Fruit fly (Drosophila melanogaster) whole organism, pupa: ENCODE results near the gene FoxP.

ENCODE experiments used
- CG10348 ChIP-seq: fragments of 200-800 bp; sonication (Bioruptor generic); IDR thresholded peaks from 2 replicates; pipeline ENCODE4 v1.3.6; 2022; ENCODE audit warnings: missing biosample characterization, missing genetic modification characterization
- CG12605 ChIP-seq: fragments of 200-800 bp; sonication (Bioruptor generic); IDR thresholded peaks from 2 replicates; pipeline ENCODE4 v1.3.6; 2022; ENCODE audit warnings: missing biosample characterization, missing genetic modification characterization
- CG13204 ChIP-seq: fragments of 200-800 bp; sonication (Bioruptor generic); optimal IDR thresholded peaks from 2 replicates; lab custom pipeline; 2018; ENCODE audit warnings: missing biosample characterization, mild to moderate bottlenecking, missing genetic modification characterization, moderate library complexity
- CG14655 ChIP-seq: fragments of 200-800 bp; sonication (Bioruptor generic); optimal IDR thresholded peaks from 3 replicates; lab custom pipeline; 2017; ENCODE audit warnings: mild to moderate bottlenecking, missing biosample characterization, missing genetic modification reagents, missing genetic modification characterization
- CG15710 ChIP-seq: fragments of 200-800 bp; sonication (Bioruptor generic); optimal IDR thresholded peaks from 2 replicates; lab custom pipeline; 2018; ENCODE audit warnings: missing biosample characterization, mild to moderate bottlenecking, missing genetic modification characterization, moderate library complexity
- CG17806 ChIP-seq: fragments of 200-800 bp; sonication (Bioruptor generic); optimal IDR thresholded peaks from 2 replicates; lab custom pipeline; 2018; ENCODE audit warnings: missing biosample characterization, mild to moderate bottlenecking, missing genetic modification characterization, moderate library complexity
- CG32121 ChIP-seq: fragments of 200-800 bp; sonication (Bioruptor generic); IDR thresholded peaks from 2 replicates; pipeline ENCODE4 v1.3.6; 2022; ENCODE audit warnings: missing biosample characterization, missing genetic modification characterization
- CG34367 ChIP-seq: fragments of 200-800 bp; sonication (Bioruptor generic); optimal IDR thresholded peaks from 2 replicates; lab custom pipeline; 2018; ENCODE audit warnings: missing biosample characterization, mild to moderate bottlenecking, missing genetic modification characterization
- CG4496 ChIP-seq: fragments of 200-800 bp; sonication (Bioruptor generic); IDR thresholded peaks from 3 replicates; pipeline ENCODE4 v1.3.6; 2022; ENCODE audit warnings: missing biosample characterization, missing genetic modification characterization
- CG8159 ChIP-seq: fragments of 200-800 bp; sonication (Bioruptor generic); optimal IDR thresholded peaks from 3 replicates; lab custom pipeline; 2018; ENCODE audit warnings: missing biosample characterization, mild to moderate bottlenecking, missing genetic modification characterization, moderate library complexity
- CG8301 ChIP-seq: fragments of 200-800 bp; sonication (Bioruptor generic); optimal IDR thresholded peaks from 2 replicates; lab custom pipeline; 2018; ENCODE audit warnings: missing biosample characterization, mild to moderate bottlenecking, missing genetic modification characterization
- CG9948 ChIP-seq: fragments of 200-800 bp; sonication (Bioruptor generic); optimal IDR thresholded peaks from 2 replicates; lab custom pipeline; 2018; ENCODE audit warnings: missing biosample characterization, mild to moderate bottlenecking, missing genetic modification characterization, moderate library complexity
- D1 ChIP-seq: fragments of 200-800 bp; sonication (Bioruptor generic); optimal IDR thresholded peaks from 2 replicates; lab custom pipeline; 2018; ENCODE audit warnings: missing biosample characterization, mild to moderate bottlenecking, missing genetic modification characterization, moderate library complexity
- EcR ChIP-seq: fragments of 200-800 bp; sonication (Bioruptor generic); optimal IDR thresholded peaks from 3 replicates; lab custom pipeline; 2019; ENCODE audit warnings: missing biosample characterization, missing genetic modification characterization, mild to moderate bottlenecking, moderate library complexity, missing genetic modification reagents
- Ets98B ChIP-seq: fragments of 200-800 bp; sonication (Bioruptor generic); IDR thresholded peaks from 2 replicates; pipeline ENCODE4 v1.3.6; 2022; ENCODE audit warnings: missing biosample characterization, missing genetic modification characterization
- Pif1A ChIP-seq: fragments of 200-800 bp; sonication (Bioruptor generic); optimal IDR thresholded peaks from 3 replicates; lab custom pipeline; 2016; ENCODE audit warnings: missing biosample characterization, missing genetic modification characterization
- Pif1B ChIP-seq: fragments of 200-800 bp; sonication (Bioruptor generic); optimal IDR thresholded peaks from 3 replicates; lab custom pipeline; 2016; ENCODE audit warnings: missing biosample characterization, missing genetic modification characterization
- Snoo ChIP-seq: fragments of 200-800 bp; sonication (Bioruptor generic); optimal IDR thresholded peaks from 3 replicates; lab custom pipeline; 2017; ENCODE audit warnings: missing biosample characterization, mild to moderate bottlenecking, missing genetic modification characterization, inconsistent platforms
- fd96Ca ChIP-seq: fragments of 200-800 bp; sonication (Bioruptor generic); IDR thresholded peaks from 3 replicates; pipeline ENCODE4 v1.3.6; 2022; ENCODE audit warnings: missing biosample characterization, missing genetic modification characterization
- gl ChIP-seq: fragments of 200-800 bp; sonication (Bioruptor generic); optimal IDR thresholded peaks from 2 replicates; lab custom pipeline; 2018; ENCODE audit warnings: missing biosample characterization, mild to moderate bottlenecking, missing genetic modification characterization
- rn ChIP-seq: fragments of 200-800 bp; sonication (Bioruptor generic); IDR thresholded peaks from 2 replicates; pipeline ENCODE4 v1.3.6; 2022; ENCODE audit warnings: missing biosample characterization, missing genetic modification characterization

FoxP gene

dm6 chr3R:9730784-9731183 lies at the start of gene FoxP:
Gene FoxP (minus strand): TSS chr3R:9730872.
- TF ChIP-seq Ets98B (GFP tag; lab: Robert Waterston, UW) = no peak

DNA sequence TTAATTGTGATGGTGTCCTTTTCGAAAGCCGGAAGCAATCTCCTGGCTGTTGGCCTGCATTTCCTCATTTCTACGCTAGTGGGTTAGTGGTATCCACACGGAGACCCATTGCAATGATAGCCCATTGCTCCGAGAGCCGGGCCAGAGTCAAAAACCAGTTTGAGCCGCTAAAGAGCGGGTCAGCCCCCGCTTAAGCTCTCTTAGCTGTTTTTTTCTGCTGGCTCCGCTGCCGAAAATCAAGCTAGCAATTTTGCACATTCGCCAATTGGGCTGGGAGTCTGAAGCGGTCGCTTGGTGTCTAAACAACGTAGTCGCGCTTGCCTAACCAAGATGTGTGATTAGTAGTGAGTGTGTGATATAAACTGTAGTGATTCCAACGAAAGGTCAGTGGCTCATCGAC lies 49.1 kb upstream of the FoxP start, which contains the start of gene CG12947:
Gene CG12947 (plus strand): TSS at position 301 of the 400 bp plus-strand sequence.
- TF ChIP-seq EcR (GFP tag; lab: Kevin White, UChicago) (peak; percentile 30), CG10348 (GFP tag; lab: Robert Waterston, UW) (no peak), CG4496 (GFP tag; lab: Robert Waterston, UW) (peak; percentile 21; the same call in 1 of the 3 replicates), CG32121 (GFP tag; lab: Robert Waterston, UW) (0 out of 2 replicates have a peak, but pooled peaks have one; percentile 12), CG14655 (GFP tag; lab: Kevin White, UChicago) (no peak)
- TF ChIP-seq, all 21 proteins: peak for 3

DNA sequence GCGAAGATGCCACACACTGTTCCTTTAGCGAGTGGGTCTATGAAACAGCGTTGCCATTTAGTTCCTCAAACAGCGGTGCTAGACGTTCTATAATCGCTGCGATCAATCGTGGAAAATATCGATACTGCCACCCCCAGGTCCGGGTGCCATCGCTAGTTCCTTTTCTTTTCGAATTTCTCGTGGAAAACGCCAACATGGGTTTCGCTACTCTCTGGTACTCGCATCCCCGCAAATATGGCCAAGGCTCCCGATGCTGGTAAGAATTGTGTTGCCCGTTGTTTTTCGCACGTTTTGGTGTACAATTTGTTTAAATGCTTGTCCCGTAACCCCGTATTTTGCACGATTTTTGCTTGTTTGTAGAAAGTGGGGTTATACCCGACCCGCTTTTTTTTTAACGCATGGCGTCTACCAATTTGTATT lies 47.3 kb upstream of the FoxP start, which contains the start of gene RpS29:
Gene RpS29 (plus strand): TSS at position 102 of the 420 bp plus-strand sequence.
- peak; percentile 54; the same call in 1 of the 3 replicates for TF ChIP-seq fd96Ca (GFP tag; lab: Robert Waterston, UW)
- no peak for TF ChIP-seq Pif1A
- TF ChIP-seq D1 (tag; lab: Kevin White, UChicago) = no peak
- TF ChIP-seq CG8301 (tag; lab: Kevin White, UChicago) = peak; percentile 16
- TF ChIP-seq CG13204 = no peak
- peak; percentile 17 for TF ChIP-seq CG15710 (tag; lab: Kevin White, UChicago)
- no peak for TF ChIP-seq CG10348 (GFP tag; lab: Robert Waterston, UW)
- peak; percentile 64 for TF ChIP-seq Snoo (tag; lab: Kevin White, UChicago)
- TF ChIP-seq Ets98B (GFP tag; lab: Robert Waterston, UW) = peak; percentile 57
- peak; percentile 22 for TF ChIP-seq EcR (GFP tag; lab: Kevin White, UChicago)
- no peak for TF ChIP-seq Pif1B (GFP tag; lab: Kevin White, UChicago)
- TF ChIP-seq CG12605 (GFP tag; lab: Robert Waterston, UW) = peak; percentile 26; the same call in 1 of the 2 replicates
- peak; percentile 26; the same call in 1 of the 2 replicates for TF ChIP-seq CG32121 (GFP tag; lab: Robert Waterston, UW)
- peak; percentile 38; the same call in 1 of the 2 replicates for TF ChIP-seq rn (GFP tag; lab: Robert Waterston, UW)
- peak; percentile 17 for TF ChIP-seq gl (tag; lab: Kevin White, UChicago)
- no peak for TF ChIP-seq CG9948 (tag; lab: Kevin White, UChicago)
- peak; percentile 78; the same call in 2 of the 3 replicates for TF ChIP-seq CG4496 (GFP tag; lab: Robert Waterston, UW)
- TF ChIP-seq CG17806 (tag; lab: Kevin White, UChicago) = no peak
- TF ChIP-seq CG14655 (GFP tag; lab: Kevin White, UChicago) = no peak
- peak; percentile 30 for TF ChIP-seq CG34367 (tag; lab: Kevin White, UChicago)
- peak; percentile 41 for TF ChIP-seq CG8159 (tag; lab: Kevin White, UChicago)

dm6 chr3R:9774821-9775220 lies 44.1 kb upstream of the FoxP start, which contains the start of gene topi:
Gene topi (plus strand): TSS chr3R:9775121.
- TF ChIP-seq gl (tag; lab: Kevin White, UChicago) (no peak), Ets98B (GFP tag; lab: Robert Waterston, UW) (no peak), CG8301 (tag; lab: Kevin White, UChicago) (no peak), CG12605 (GFP tag; lab: Robert Waterston, UW) (no peak), CG17806 (tag; lab: Kevin White, UChicago) (no peak), CG10348 (GFP tag; lab: Robert Waterston, UW) (no peak), CG32121 (GFP tag; lab: Robert Waterston, UW) (no peak), Pif1A (no peak), CG4496 (GFP tag; lab: Robert Waterston, UW) (no peak), fd96Ca (GFP tag; lab: Robert Waterston, UW) (no peak), rn (GFP tag; lab: Robert Waterston, UW) (no peak), CG34367 (tag; lab: Kevin White, UChicago) (no peak), CG15710 (tag; lab: Kevin White, UChicago) (no peak), Snoo (tag; lab: Kevin White, UChicago) (no peak), CG9948 (tag; lab: Kevin White, UChicago) (no peak), CG14655 (GFP tag; lab: Kevin White, UChicago) (no peak)

dm6 chr3R:9774147-9774546 lies 43.5 kb upstream of the FoxP start, which contains the start of gene Whamy:
Gene Whamy (minus strand): TSS chr3R:9774419.
- TF ChIP-seq EcR (GFP tag; lab: Kevin White, UChicago) (no peak), CG8301 (tag; lab: Kevin White, UChicago) (no peak), Pif1B (GFP tag; lab: Kevin White, UChicago) (no peak), CG15710 (tag; lab: Kevin White, UChicago) (no peak), CG8159 (tag; lab: Kevin White, UChicago) (no peak), Snoo (tag; lab: Kevin White, UChicago) (no peak), CG14655 (GFP tag; lab: Kevin White, UChicago) (no peak), D1 (tag; lab: Kevin White, UChicago) (no peak), CG17806 (tag; lab: Kevin White, UChicago) (no peak), rn (GFP tag; lab: Robert Waterston, UW) (no peak), CG32121 (GFP tag; lab: Robert Waterston, UW) (no peak), CG10348 (GFP tag; lab: Robert Waterston, UW) (no peak), Pif1A (no peak), CG13204 (no peak), CG34367 (tag; lab: Kevin White, UChicago) (no peak)
